Fruit fly (Drosophila melanogaster): ENCODE measurements around the gene CAHbeta.

dm6 chr3R:8958300-8958699 lies 22.4 kb upstream of the CAHbeta start:
- TF ChIP-seq ttk (optimal IDR thresholded peaks at IDR 0.05) = no peak
- TF ChIP-seq h (optimal IDR thresholded peaks at IDR 0.05) = no peak
- TF ChIP-seq insv (optimal IDR thresholded peaks at IDR 0.05) = no peak
- no peak for TF ChIP-seq Myc (optimal IDR thresholded peaks at IDR 0.05)
